Worm (Caenorhabditis elegans): ENCODE data around the gene F38B2.3.

DNA sequence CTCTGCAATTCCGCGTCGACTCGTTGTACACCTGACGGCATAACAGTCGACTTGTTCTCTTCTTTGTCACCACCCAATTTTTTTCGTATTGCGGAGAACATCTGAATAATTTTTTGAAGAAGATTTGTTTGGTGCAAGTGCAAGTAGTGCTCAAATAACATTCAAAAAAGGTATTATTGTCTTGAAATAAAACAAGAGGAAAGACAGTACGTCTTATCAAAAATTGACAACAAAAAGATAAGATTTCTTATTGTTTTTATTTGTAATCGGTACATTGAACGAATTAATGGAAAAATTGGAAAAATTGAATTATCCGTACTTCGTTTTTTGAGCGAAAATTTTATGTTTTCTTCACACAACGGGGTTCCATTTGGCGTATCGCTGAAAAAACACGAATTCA, 19.6 kb upstream of the F38B2.3 start, which contains the start of gene F08G12.1:
- no peak for TF ChIP-seq nfya-1 (tag; optimal IDR thresholded peaks at IDR 0.05)
- TF ChIP-seq gmeb-2 (tag; optimal IDR thresholded peaks at IDR 0.05): no peak
- no peak for TF ChIP-seq fkh-6 (tag; optimal IDR thresholded peaks at IDR 0.05)
- no peak for TF ChIP-seq pros-1 (tag; optimal IDR thresholded peaks at IDR 0.05)
- no peak for TF ChIP-seq syd-9 (tag; optimal IDR thresholded peaks at IDR 0.05)
- TF ChIP-seq madf-2 (tag; optimal IDR thresholded peaks at IDR 0.05): no peak
- no peak for TF ChIP-seq Y22D7AL.16 (tag; optimal IDR thresholded peaks at IDR 0.05)
- no peak for TF ChIP-seq ceh-19 (GFP tag; optimal IDR thresholded peaks at IDR 0.05)
- no peak for TF ChIP-seq ceh-6 (GFP tag; optimal IDR thresholded peaks at IDR 0.05)
- TF ChIP-seq hlh-8 (tag; optimal IDR thresholded peaks at IDR 0.05): no peak

Data from whole organism, late embryonic.